Worm (Caenorhabditis elegans): ENCODE measurements around the gene str-46.

DNA sequence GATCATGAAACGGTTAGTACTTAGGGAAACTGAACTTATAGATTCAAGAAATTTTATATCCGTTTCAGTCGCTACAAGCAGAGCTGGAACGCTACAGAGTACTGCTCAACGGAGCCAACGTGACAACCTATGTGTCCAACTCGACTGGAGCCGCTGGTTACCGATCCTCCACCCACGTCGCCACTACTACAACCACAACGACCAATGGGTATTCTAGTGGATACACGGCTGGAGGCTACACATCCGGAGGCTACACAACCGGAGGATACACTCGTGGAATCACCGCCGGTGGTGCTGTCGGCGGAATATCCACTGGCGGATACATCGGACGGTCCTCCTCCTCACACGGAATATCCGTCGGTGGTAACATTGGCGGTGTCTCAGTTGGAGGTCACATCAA is 16.7 kb downstream of the str-46 start:
- TF ChIP-seq ama-1 (optimal IDR thresholded peaks at IDR 0.05), result no peak
- no peak for TF ChIP-seq B0310.2 (tag; optimal IDR thresholded peaks at IDR 0.05)
- no peak for TF ChIP-seq hnd-1 (tag; optimal IDR thresholded peaks at IDR 0.05)
- TF ChIP-seq F13C5.2 (tag; optimal IDR thresholded peaks at IDR 0.05), result no peak
- TF ChIP-seq pes-1 (GFP tag; IDR thresholded peaks at IDR 0.05), result no peak
- TF ChIP-seq tra-4 (tag; optimal IDR thresholded peaks at IDR 0.05), result no peak

All from whole organism, early embryonic.